Worm (Caenorhabditis elegans): Measurements from ENCODE around the gene W02H3.3.

The W02H3.3 gene

DNA sequence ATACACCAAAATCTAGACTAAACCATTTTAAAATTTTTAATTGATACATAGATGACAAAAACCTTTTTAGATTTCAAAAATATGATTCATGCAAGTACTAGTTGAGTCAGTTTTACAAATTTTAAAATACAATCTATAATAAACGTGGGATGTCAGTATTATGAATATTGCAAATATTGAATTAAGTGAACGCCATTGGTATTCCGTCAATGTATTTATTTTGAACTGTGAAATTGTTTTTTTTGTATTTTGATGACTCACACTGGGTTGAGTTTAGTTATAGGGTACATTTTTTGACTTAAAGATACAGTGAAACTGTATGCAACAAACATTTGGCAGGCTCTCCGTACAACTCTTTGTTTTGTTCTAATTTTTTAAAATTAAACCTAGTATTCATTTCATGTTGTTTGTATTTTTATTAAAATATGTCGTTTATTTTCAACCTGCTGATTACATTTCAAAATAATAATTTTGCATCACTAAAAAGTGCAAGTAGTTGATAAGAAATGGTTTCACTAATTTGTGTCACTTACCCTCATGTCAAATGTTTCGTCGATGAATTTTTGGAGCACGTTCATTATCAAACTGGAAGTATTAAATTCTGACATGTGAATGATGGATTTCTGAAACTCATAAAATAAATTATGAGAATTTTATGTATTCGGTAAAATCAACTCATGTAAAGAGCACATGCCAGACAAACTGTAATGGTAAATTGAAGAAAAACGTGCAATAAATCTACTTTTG is 7.1 kb upstream of the W02H3.3 start, which contains the start of gene W02H3.1:
TSS of gene W02H3.1 (minus strand) at position 578 of the 747 bp plus-strand sequence.
- TF ChIP-seq pqm-1 (tag; optimal IDR thresholded peaks at IDR 0.05) (peak; percentile 31), elt-2 (tag; optimal IDR thresholded peaks at IDR 0.05) (peak; percentile 49), nhr-11 (tag; optimal IDR thresholded peaks at IDR 0.05) (no peak), mdl-1 (tag; optimal IDR thresholded peaks at IDR 0.05) (no peak)

DNA sequence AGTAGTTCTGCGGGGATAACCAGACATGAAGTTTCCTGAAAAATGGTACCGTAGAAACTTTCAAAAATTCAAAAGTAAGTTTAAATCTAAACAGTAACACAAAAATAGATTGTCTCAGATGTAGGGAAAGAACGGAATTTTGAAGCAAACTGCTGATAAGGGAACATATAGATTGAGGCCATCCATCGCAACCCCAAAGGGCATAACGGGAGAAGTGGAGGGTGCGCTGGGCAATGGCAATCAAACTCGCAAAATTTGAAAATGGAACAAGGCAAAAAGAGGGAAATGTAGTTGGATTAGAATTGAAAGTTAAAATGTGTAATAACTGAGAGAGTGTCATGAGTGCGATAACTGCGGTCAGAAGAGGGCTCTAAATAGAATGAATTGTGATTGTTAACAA is 5.2 kb upstream of the W02H3.3 start:
- TF ChIP-seq nhr-237 (tag; optimal IDR thresholded peaks at IDR 0.05): no peak
- no peak for TF ChIP-seq hmg-11 (tag; optimal IDR thresholded peaks at IDR 0.05)
- no peak for TF ChIP-seq elt-3 (tag; optimal IDR thresholded peaks at IDR 0.05)
- no peak for TF ChIP-seq ZK546.5 (tag; optimal IDR thresholded peaks at IDR 0.05)
- TF ChIP-seq nhr-43 (tag; optimal IDR thresholded peaks at IDR 0.05; ENCODE audit: poor library complexity, severe bottlenecking): no peak
- no peak for TF ChIP-seq eor-1 (tag; optimal IDR thresholded peaks at IDR 0.05)
- no peak for TF ChIP-seq ceh-16 (tag; optimal IDR thresholded peaks at IDR 0.05)
- no peak for TF ChIP-seq nhr-11 (tag; optimal IDR thresholded peaks at IDR 0.05)

DNA sequence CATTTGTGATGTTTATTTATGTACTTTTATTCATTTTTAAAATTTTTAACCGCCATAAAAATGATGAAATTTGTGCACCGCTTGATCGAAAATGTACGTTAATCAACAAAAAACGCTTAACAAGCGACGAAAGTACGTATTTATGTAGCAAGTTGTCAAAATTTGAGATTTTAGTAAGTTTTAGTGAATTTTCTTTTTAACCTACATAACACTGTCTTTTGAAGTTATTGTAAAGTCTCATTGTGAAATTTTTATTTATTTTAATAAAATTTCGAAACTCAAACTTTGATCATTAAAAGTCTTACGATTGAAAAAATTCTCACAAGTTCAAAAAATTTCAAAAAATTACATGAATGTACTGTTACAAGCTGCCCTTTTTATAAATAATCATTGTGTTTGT is 643 bp downstream of the W02H3.3 start:
- TF ChIP-seq mdl-1 (tag; optimal IDR thresholded peaks at IDR 0.05) (no peak), ceh-82 (tag; optimal IDR thresholded peaks at IDR 0.05) (no peak), nhr-76 (tag; optimal IDR thresholded peaks at IDR 0.05) (no peak), nhr-23 (tag; optimal IDR thresholded peaks at IDR 0.05) (no peak), unc-62 (GFP tag; optimal IDR thresholded peaks at IDR 0.05) (no peak), nhr-67 (tag; optimal IDR thresholded peaks at IDR 0.05) (no peak), ama-1 (optimal IDR thresholded peaks at IDR 0.05) (no peak), egl-5 (tag; optimal IDR thresholded peaks at IDR 0.05) (no peak), nhr-237 (tag; optimal IDR thresholded peaks at IDR 0.05) (no peak), lsy-12 (tag; optimal IDR thresholded peaks at IDR 0.05) (no peak)

DNA sequence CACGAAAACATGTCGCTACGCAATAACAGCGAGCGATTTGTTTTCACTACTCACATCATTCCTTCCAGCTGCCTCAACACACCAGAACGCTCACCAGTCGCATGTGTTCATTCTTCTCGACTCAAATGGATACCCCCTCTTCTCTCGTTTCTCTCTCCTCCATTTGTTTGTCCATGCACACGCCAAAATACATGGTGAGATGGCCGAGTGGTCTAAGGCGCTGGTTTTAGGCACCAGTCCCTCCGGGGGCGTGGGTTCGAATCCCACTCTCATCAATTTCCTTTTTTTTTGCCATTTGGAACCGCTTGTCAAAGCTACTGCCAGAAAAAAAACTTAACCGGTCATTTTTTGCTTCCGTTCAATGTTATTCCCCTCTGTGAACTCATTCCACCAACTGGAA is 2.5 kb downstream of the W02H3.3 start:
- TF ChIP-seq tbx-2 (tag; optimal IDR thresholded peaks at IDR 0.05): peak; percentile 92
- peak; percentile 70 for TF ChIP-seq egl-5 (tag; optimal IDR thresholded peaks at IDR 0.05)
- TF ChIP-seq jun-1 (tag; optimal IDR thresholded peaks at IDR 0.05): peak; percentile 69
- TF ChIP-seq daf-12 (tag; optimal IDR thresholded peaks at IDR 0.05): no peak
- peak; percentile 26 for TF ChIP-seq ztf-4 (tag; optimal IDR thresholded peaks at IDR 0.05)
- peak; percentile 30 for TF ChIP-seq R02D3.7 (tag; optimal IDR thresholded peaks at IDR 0.05)
- TF ChIP-seq nhr-28 (tag; optimal IDR thresholded peaks at IDR 0.05): no peak
- TF ChIP-seq elt-2 (tag; optimal IDR thresholded peaks at IDR 0.05): peak; percentile 46
- no peak for TF ChIP-seq nhr-67 (tag; optimal IDR thresholded peaks at IDR 0.05)
- no peak for TF ChIP-seq nhr-11 (tag; optimal IDR thresholded peaks at IDR 0.05)
- TF ChIP-seq mml-1 (tag; optimal IDR thresholded peaks at IDR 0.05): no peak
- TF ChIP-seq sea-2 (GFP tag; optimal IDR thresholded peaks at IDR 0.05): no peak
- peak; percentile 67 for TF ChIP-seq ceh-28 (tag; optimal IDR thresholded peaks at IDR 0.05)
- no peak for TF ChIP-seq unc-39 (tag; optimal IDR thresholded peaks at IDR 0.05)
- TF ChIP-seq pha-4 (tag; optimal IDR thresholded peaks at IDR 0.05): peak; percentile 47
- TF ChIP-seq nhr-77 (tag; optimal IDR thresholded peaks at IDR 0.05): peak; percentile 63
- TF ChIP-seq eor-1 (tag; optimal IDR thresholded peaks at IDR 0.05): no peak
- TF ChIP-seq ZK546.5 (tag; optimal IDR thresholded peaks at IDR 0.05): no peak
- peak; percentile 92 for TF ChIP-seq hmg-11 (tag; optimal IDR thresholded peaks at IDR 0.05)
- TF ChIP-seq nhr-25 (tag; optimal IDR thresholded peaks at IDR 0.05): peak; percentile 69
- TF ChIP-seq elt-1 (tag; optimal IDR thresholded peaks at IDR 0.05): no peak
- TF ChIP-seq nfya-1 (tag; optimal IDR thresholded peaks at IDR 0.05; ENCODE audit: insufficient read depth): peak; percentile 66
- no peak for TF ChIP-seq mdl-1 (tag; optimal IDR thresholded peaks at IDR 0.05)
- TF ChIP-seq fkh-10 (GFP tag; optimal IDR thresholded peaks at IDR 0.05): no peak
- no peak for TF ChIP-seq nhr-237 (tag; optimal IDR thresholded peaks at IDR 0.05)
- no peak for TF ChIP-seq ztf-11 (tag; optimal IDR thresholded peaks at IDR 0.05)
- TF ChIP-seq ceh-82 (tag; optimal IDR thresholded peaks at IDR 0.05): peak; percentile 80
- TF ChIP-seq aly-2 (tag; optimal IDR thresholded peaks at IDR 0.05): no peak
- peak; percentile 16 for TF ChIP-seq lin-15B (tag; optimal IDR thresholded peaks at IDR 0.05)
- TF ChIP-seq fkh-2 (tag; optimal IDR thresholded peaks at IDR 0.05): no peak
- peak; percentile 19 for TF ChIP-seq pqm-1 (tag; optimal IDR thresholded peaks at IDR 0.05)
- no peak for TF ChIP-seq nhr-76 (tag; optimal IDR thresholded peaks at IDR 0.05)
- TF ChIP-seq elt-3 (tag; optimal IDR thresholded peaks at IDR 0.05): peak in 1 of 3 experiments; percentile 58
- peak; percentile 76 for TF ChIP-seq lin-39 (tag; optimal IDR thresholded peaks at IDR 0.05)
- TF ChIP-seq ama-1 (optimal IDR thresholded peaks at IDR 0.05): no peak
- peak; percentile 92 for TF ChIP-seq nhr-43 (tag; optimal IDR thresholded peaks at IDR 0.05; ENCODE audit: poor library complexity, severe bottlenecking)
- TF ChIP-seq lsy-12 (tag; optimal IDR thresholded peaks at IDR 0.05): peak; percentile 87
- TF ChIP-seq skn-1 (tag; optimal IDR thresholded peaks at IDR 0.05): peak; percentile 65
- no peak for TF ChIP-seq nhr-12 (tag; optimal IDR thresholded peaks at IDR 0.05)
- TF ChIP-seq egl-27 (tag; optimal IDR thresholded peaks at IDR 0.05): peak; percentile 6
- TF ChIP-seq ceh-9 (tag; optimal IDR thresholded peaks at IDR 0.05): no peak
- TF ChIP-seq ceh-16 (tag; optimal IDR thresholded peaks at IDR 0.05): no peak
